In the genomic region with DNA sequence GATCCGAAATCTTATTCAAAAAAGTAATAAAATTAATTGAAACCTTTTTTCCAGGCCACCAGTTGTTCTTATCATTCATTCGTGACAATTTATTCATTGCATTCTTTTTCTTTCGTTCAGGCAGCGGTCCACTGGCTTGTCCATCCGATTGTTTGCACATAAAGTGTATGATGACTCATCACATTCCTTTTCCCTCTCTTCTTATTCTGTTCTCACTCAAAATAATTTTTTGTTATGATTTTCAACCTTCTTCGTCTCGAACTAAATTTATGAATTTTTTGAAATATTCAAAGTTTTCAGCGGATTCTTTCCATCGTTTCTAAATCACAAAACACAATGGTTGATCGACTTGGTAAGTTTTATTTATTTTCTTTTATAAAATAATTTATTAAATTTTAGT, we compare ENCODE assay signal across 2 worm cellular contexts.
TF ChIP-seq lines count a peak whose summit lies in the region.

A gene (plus strand): TSS at position 301 of the 400 bp plus-strand sequence.

TF ChIP-seq in whole organism, L3 larva, 47 proteins besides CTCF, POLR2A, EP300 and RAD21:
- TF ChIP-seq nhr-77 (tag; optimal IDR thresholded peaks at IDR 0.05; lab: Kevin White, UChicago) = no peak
- TF ChIP-seq nhr-67 (tag; optimal IDR thresholded peaks at IDR 0.05; lab: Kevin White, UChicago) = no peak
- no peak for TF ChIP-seq egl-27 (tag; optimal IDR thresholded peaks at IDR 0.05; lab: Kevin White, UChicago)
- peak; percentile 39 for TF ChIP-seq pha-4 (tag; optimal IDR thresholded peaks at IDR 0.05; lab: Kevin White, UChicago)
- no peak for TF ChIP-seq snpc-4 (tag; optimal IDR thresholded peaks at IDR 0.05; lab: Kevin White, UChicago)

TF ChIP-seq in whole organism, L4 larva, 104 proteins besides CTCF, POLR2A, EP300 and RAD21:
- TF ChIP-seq nhr-6 (tag; optimal IDR thresholded peaks at IDR 0.05; lab: Kevin White, UChicago) = peak; percentile 48
- TF ChIP-seq zag-1 (tag; optimal IDR thresholded peaks at IDR 0.05; lab: Kevin White, UChicago) = no peak
- no peak for TF ChIP-seq pha-4 (GFP tag; IDR thresholded peaks at IDR 0.05; lab: Robert Waterston, UW)
- TF ChIP-seq pha-4 (tag; optimal IDR thresholded peaks at IDR 0.05; lab: Kevin White, UChicago) = peak; percentile 20
- peak in 1 of 2 experiments; percentile 15 for TF ChIP-seq lsy-2 (tag; optimal IDR thresholded peaks at IDR 0.05; lab: Kevin White, UChicago)
- no peak for TF ChIP-seq Y105C5A.15 (GFP tag; IDR thresholded peaks at IDR 0.05; lab: Robert Waterston, UW)
- TF ChIP-seq tra-1 (GFP tag; IDR thresholded peaks at IDR 0.05; lab: Robert Waterston, UW) = no peak
- TF ChIP-seq ceh-44 (GFP tag; IDR thresholded peaks at IDR 0.05; lab: Robert Waterston, UW) = no peak
- no peak for TF ChIP-seq zfp-3 (GFP tag; conservative IDR thresholded peaks at IDR 0.05; lab: Robert Waterston, UW)
- no peak for TF ChIP-seq nhr-48 (tag; optimal IDR thresholded peaks at IDR 0.05; lab: Kevin White, UChicago)
- peak; percentile 33 for TF ChIP-seq aha-1 (tag; lab: Kevin White, UChicago)
- peak; percentile 19 for TF ChIP-seq dve-1 (tag; optimal IDR thresholded peaks at IDR 0.05; lab: Kevin White, UChicago; ENCODE audit: insufficient read depth)
- no peak for TF ChIP-seq lin-1 (GFP tag; IDR thresholded peaks at IDR 0.05; lab: Robert Waterston, UW)
- TF ChIP-seq hlh-11 (tag; optimal IDR thresholded peaks at IDR 0.05; lab: Kevin White, UChicago) = no peak
- no peak for TF ChIP-seq dmd-6 (GFP tag; IDR thresholded peaks at IDR 0.05; lab: Robert Waterston, UW)
TF ChIP-seq in whole organism, L4 larva: peak in this region for 5.
